ENCODE assay signal across 6 fruit fly cellular contexts in the genomic region with DNA sequence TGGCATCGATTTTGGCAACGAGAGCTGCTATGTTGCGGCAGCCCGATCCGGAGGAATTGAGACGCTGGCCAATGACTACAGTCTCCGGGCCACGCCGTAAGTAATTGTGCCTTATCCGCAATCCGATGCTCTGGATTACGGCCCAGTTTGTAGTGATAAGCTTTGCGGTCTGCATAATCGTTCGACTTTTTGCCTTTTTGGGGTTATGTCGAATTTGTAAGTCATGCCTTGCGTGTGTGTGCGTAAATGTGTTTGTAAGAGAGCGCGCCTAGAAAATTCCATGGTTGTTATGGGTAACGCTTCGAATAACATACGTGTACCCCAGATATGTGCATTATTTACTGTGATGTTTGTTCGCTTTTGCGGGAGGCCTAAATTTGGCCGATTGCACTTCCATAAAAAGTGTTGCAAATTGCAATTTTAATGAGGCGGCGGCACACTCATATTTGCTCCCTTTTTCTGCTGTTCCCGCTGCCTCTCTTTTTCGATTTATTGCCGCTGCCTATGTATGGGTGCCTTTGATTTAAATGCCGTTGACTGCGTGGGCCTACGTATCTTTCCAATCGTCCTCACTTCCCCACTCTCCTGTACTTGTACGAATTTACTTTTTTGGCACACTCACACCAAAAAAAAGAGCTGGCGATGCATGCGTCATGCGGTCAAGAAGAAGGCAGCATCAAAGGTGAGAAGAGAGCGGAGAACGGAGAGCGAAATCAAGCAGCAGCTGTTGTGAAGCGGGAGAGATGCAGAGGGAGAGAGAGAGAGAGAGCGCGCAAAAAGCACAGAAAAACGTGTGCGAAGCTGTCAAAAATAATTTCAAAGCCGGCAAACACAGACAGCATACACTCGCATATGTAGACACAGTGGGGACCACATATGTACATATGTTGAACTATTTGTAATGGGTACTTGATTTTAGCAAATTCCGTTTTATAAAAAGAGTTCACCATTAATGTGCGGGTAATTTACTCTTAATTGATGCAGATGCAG.
TF ChIP-seq lines count a peak whose summit lies in the region.

No protein-coding gene starts in this region.

- TF ChIP-seq CTCF in whole organism, embryonic (GFP tag; optimal IDR thresholded peaks at IDR 0.05; lab: Kevin White, UChicago): no peak

TF ChIP-seq in whole organism, 6 proteins besides CTCF, POLR2A, EP300 and RAD21:
- TF ChIP-seq CG8478 (optimal IDR thresholded peaks at IDR 0.05; lab: Kevin White, UChicago) (no peak), Dll (optimal IDR thresholded peaks at IDR 0.05; lab: Kevin White, UChicago) (peak; percentile 71), pan (optimal IDR thresholded peaks at IDR 0.05; lab: Kevin White, UChicago) (no peak), usp (GFP tag; optimal IDR thresholded peaks at IDR 0.05; lab: Kevin White, UChicago) (no peak), psq (optimal IDR thresholded peaks at IDR 0.05; lab: Kevin White, UChicago) (no peak)

TF ChIP-seq in whole organism, adult, 20 proteins besides CTCF, POLR2A, EP300 and RAD21:
- TF ChIP-seq ovo (GFP tag; optimal IDR thresholded peaks at IDR 0.05; lab: Kevin White, UChicago): no peak
- no peak for TF ChIP-seq Crg-1 (GFP tag; optimal IDR thresholded peaks at IDR 0.05; lab: Kevin White, UChicago)
- no peak for TF ChIP-seq CG1620 (GFP tag; optimal IDR thresholded peaks at IDR 0.05; lab: Kevin White, UChicago)
- TF ChIP-seq Mnt (GFP tag; optimal IDR thresholded peaks at IDR 0.05; lab: Kevin White, UChicago): peak; percentile 89
- TF ChIP-seq cnc (optimal IDR thresholded peaks at IDR 0.05; lab: Kevin White, UChicago): peak in 1 of 2 experiments; percentile 64
- TF ChIP-seq pad (GFP tag; optimal IDR thresholded peaks at IDR 0.05; lab: Kevin White, UChicago): peak; percentile 78
- peak; percentile 33 for TF ChIP-seq tj (GFP tag; optimal IDR thresholded peaks at IDR 0.05; lab: Kevin White, UChicago)
- TF ChIP-seq CG7045 (GFP tag; optimal IDR thresholded peaks at IDR 0.05; lab: Kevin White, UChicago): no peak
- TF ChIP-seq CG33017 (tag; optimal IDR thresholded peaks at IDR 0.05; lab: Kevin White, UChicago): no peak
- peak; percentile 47 for TF ChIP-seq cic (GFP tag; optimal IDR thresholded peaks at IDR 0.05; lab: Kevin White, UChicago)
- TF ChIP-seq bab1 (GFP tag; optimal IDR thresholded peaks at IDR 0.05; lab: Kevin White, UChicago): peak; percentile 2
- no peak for TF ChIP-seq CG12768 (GFP tag; optimal IDR thresholded peaks at IDR 0.05; lab: Kevin White, UChicago)

TF ChIP-seq in whole organism, embryonic, 481 proteins besides CTCF, POLR2A, EP300 and RAD21 (continues in another document):
- TF ChIP-seq E2f1 (GFP tag; IDR thresholded peaks at IDR 0.05; lab: Robert Waterston, UW) (peak; percentile 56; the same call in 1 of the 2 replicates), CG6791 (GFP tag; IDR thresholded peaks at IDR 0.05; lab: Robert Waterston, UW; ENCODE audit: partially characterized antibody) (peak; percentile 18; the same call in 1 of the 3 replicates), kah (GFP tag; optimal IDR thresholded peaks at IDR 0.05; lab: Kevin White, UChicago) (peak; percentile 35), nom (GFP tag; optimal IDR thresholded peaks at IDR 0.05; lab: Kevin White, UChicago) (peak; percentile 10), CG12104 (GFP tag; optimal IDR thresholded peaks at IDR 0.05; lab: Kevin White, UChicago) (no peak), CG12219 (GFP tag; optimal IDR thresholded peaks at IDR 0.05; lab: Kevin White, UChicago) (peak; percentile 16), prd (optimal IDR thresholded peaks at IDR 0.05; lab: Kevin White, UChicago) (no peak), prd (GFP tag; IDR thresholded peaks at IDR 0.05; lab: Robert Waterston, UW) (0 out of 3 replicates have a peak, but pooled peaks have one; percentile 6), Awh (GFP tag; IDR thresholded peaks at IDR 0.05; lab: Robert Waterston, UW) (peak; percentile 11; the same call in 1 of the 2 replicates), slbo (GFP tag; IDR thresholded peaks at IDR 0.05; lab: Robert Waterston, UW) (peak; percentile 6; the same call in 1 of the 2 replicates), dmrt99B (tag; optimal IDR thresholded peaks at IDR 0.05; lab: Kevin White, UChicago) (no peak), grau (tag; optimal IDR thresholded peaks at IDR 0.05; lab: Kevin White, UChicago) (peak; percentile 81), Spps (tag; optimal IDR thresholded peaks at IDR 0.05; lab: Kevin White, UChicago) (peak; percentile 11), NFAT (GFP tag; IDR thresholded peaks at IDR 0.05; lab: Robert Waterston, UW) (peak; percentile 9; the same call in 1 of the 2 replicates)

TF ChIP-seq in whole organism, prepupa, 60 proteins besides CTCF, POLR2A, EP300 and RAD21 (continues in another document):
- peak; percentile 1 for TF ChIP-seq CG31627 (GFP tag; optimal IDR thresholded peaks at IDR 0.05; lab: Kevin White, UChicago)
- no peak for TF ChIP-seq lz (GFP tag; optimal IDR thresholded peaks at IDR 0.05; lab: Kevin White, UChicago)
- TF ChIP-seq Hr38 (GFP tag; optimal IDR thresholded peaks at IDR 0.05; lab: Kevin White, UChicago): no peak
- no peak for TF ChIP-seq CG8632 (GFP tag; optimal IDR thresholded peaks at IDR 0.05; lab: Kevin White, UChicago)
- 0 out of 2 replicates have a peak, but pooled peaks have one; percentile 17 for TF ChIP-seq CG15336 (GFP tag; IDR thresholded peaks at IDR 0.05; lab: Robert Waterston, UW)
- no peak for TF ChIP-seq Hr39 (GFP tag; optimal IDR thresholded peaks at IDR 0.05; lab: Kevin White, UChicago)
- TF ChIP-seq Smox (GFP tag; optimal IDR thresholded peaks at IDR 0.05; lab: Kevin White, UChicago): no peak
- no peak for TF ChIP-seq CG3032 (tag; optimal IDR thresholded peaks at IDR 0.05; lab: Kevin White, UChicago)
- no peak for TF ChIP-seq dac (GFP tag; optimal IDR thresholded peaks at IDR 0.05; lab: Kevin White, UChicago)
- TF ChIP-seq Sox14 (GFP tag; optimal IDR thresholded peaks at IDR 0.05; lab: Kevin White, UChicago): no peak
- TF ChIP-seq CG11902 (GFP tag; optimal IDR thresholded peaks at IDR 0.05; lab: Kevin White, UChicago): no peak
- TF ChIP-seq OdsH (GFP tag; optimal IDR thresholded peaks at IDR 0.05; lab: Kevin White, UChicago): no peak
- no peak for TF ChIP-seq Met (GFP tag; optimal IDR thresholded peaks at IDR 0.05; lab: Kevin White, UChicago)
- no peak for TF ChIP-seq vri (GFP tag; optimal IDR thresholded peaks at IDR 0.05; lab: Kevin White, UChicago)
- TF ChIP-seq fd85E (GFP tag; optimal IDR thresholded peaks at IDR 0.05; lab: Kevin White, UChicago): no peak
- TF ChIP-seq Sox15 (GFP tag; optimal IDR thresholded peaks at IDR 0.05; lab: Kevin White, UChicago): no peak
- peak; percentile 29; the same call in 2 of the 3 replicates for TF ChIP-seq CG8119 (GFP tag; IDR thresholded peaks at IDR 0.05; lab: Robert Waterston, UW)

TF ChIP-seq in whole organism, pupa, 21 proteins besides CTCF, POLR2A, EP300 and RAD21 (continues in another document):
- TF ChIP-seq rn (GFP tag; IDR thresholded peaks at IDR 0.05; lab: Robert Waterston, UW) (no peak), CG8301 (tag; optimal IDR thresholded peaks at IDR 0.05; lab: Kevin White, UChicago) (no peak), CG9948 (tag; optimal IDR thresholded peaks at IDR 0.05; lab: Kevin White, UChicago) (no peak), EcR (GFP tag; optimal IDR thresholded peaks at IDR 0.05; lab: Kevin White, UChicago) (peak; percentile 67), CG32121 (GFP tag; IDR thresholded peaks at IDR 0.05; lab: Robert Waterston, UW) (no peak; the same call in 1 of the 2 replicates), CG13204 (GFP tag; optimal IDR thresholded peaks at IDR 0.05; lab: Kevin White, UChicago) (no peak), CG17806 (tag; optimal IDR thresholded peaks at IDR 0.05; lab: Kevin White, UChicago) (no peak), CG34367 (tag; optimal IDR thresholded peaks at IDR 0.05; lab: Kevin White, UChicago) (no peak), D1 (tag; optimal IDR thresholded peaks at IDR 0.05; lab: Kevin White, UChicago) (no peak), CG15710 (tag; optimal IDR thresholded peaks at IDR 0.05; lab: Kevin White, UChicago) (no peak), CG4496 (GFP tag; IDR thresholded peaks at IDR 0.05; lab: Robert Waterston, UW) (peak; percentile 30; the same call in 1 of the 3 replicates), Ets98B (GFP tag; IDR thresholded peaks at IDR 0.05; lab: Robert Waterston, UW) (peak; percentile 64), Snoo (tag; optimal IDR thresholded peaks at IDR 0.05; lab: Kevin White, UChicago) (peak; percentile 5), Pif1A (GFP tag; optimal IDR thresholded peaks at IDR 0.05; lab: Kevin White, UChicago) (no peak), fd96Ca (GFP tag; IDR thresholded peaks at IDR 0.05; lab: Robert Waterston, UW) (0 out of 3 replicates have a peak, but pooled peaks have one; percentile 29), CG12605 (GFP tag; IDR thresholded peaks at IDR 0.05; lab: Robert Waterston, UW) (peak; percentile 50), CG8159 (tag; optimal IDR thresholded peaks at IDR 0.05; lab: Kevin White, UChicago) (no peak), CG10348 (GFP tag; IDR thresholded peaks at IDR 0.05; lab: Robert Waterston, UW) (no peak)

TF ChIP-seq in whole organism, wandering third instar larva, 38 proteins besides CTCF, POLR2A, EP300 and RAD21 (continues in another document):
- TF ChIP-seq HLH106 (tag; optimal IDR thresholded peaks at IDR 0.05; lab: Kevin White, UChicago): no peak
- TF ChIP-seq dl (GFP tag; optimal IDR thresholded peaks at IDR 0.05; lab: Kevin White, UChicago; ENCODE audit: insufficient read depth in 1 of 2, partially characterized antibody in 2 of 2): peak in 1 of 2 experiments; percentile 68
- TF ChIP-seq pan (optimal IDR thresholded peaks at IDR 0.05; lab: Kevin White, UChicago): no peak
- no peak for TF ChIP-seq Rel (GFP tag; optimal IDR thresholded peaks at IDR 0.05; lab: Kevin White, UChicago)
- TF ChIP-seq Rel (tag; optimal IDR thresholded peaks at IDR 0.05; lab: Kevin White, UChicago): peak; percentile 78
- no peak for TF ChIP-seq Jra (GFP tag; optimal IDR thresholded peaks at IDR 0.05; lab: Kevin White, UChicago)
- peak; percentile 29 for TF ChIP-seq CG32264 (GFP tag; optimal IDR thresholded peaks at IDR 0.05; lab: Kevin White, UChicago)
- no peak for TF ChIP-seq Hr83 (GFP tag; optimal IDR thresholded peaks at IDR 0.05; lab: Kevin White, UChicago; ENCODE audit: poor library complexity, severe bottlenecking)
- TF ChIP-seq Hnf4 (GFP tag; optimal IDR thresholded peaks at IDR 0.05; lab: Kevin White, UChicago): no peak
- TF ChIP-seq usp (GFP tag; optimal IDR thresholded peaks at IDR 0.05; lab: Kevin White, UChicago): no peak
- no peak for TF ChIP-seq ey (GFP tag; optimal IDR thresholded peaks at IDR 0.05; lab: Kevin White, UChicago)
- no peak for TF ChIP-seq sv (GFP tag; optimal IDR thresholded peaks at IDR 0.05; lab: Kevin White, UChicago)
- TF ChIP-seq CrebA (GFP tag; optimal IDR thresholded peaks at IDR 0.05; lab: Kevin White, UChicago; ENCODE audit: borderline replicate concordance): no peak
- TF ChIP-seq brk (GFP tag; optimal IDR thresholded peaks at IDR 0.05; lab: Kevin White, UChicago): no peak
- no peak for TF ChIP-seq br (GFP tag; optimal IDR thresholded peaks at IDR 0.05; lab: Kevin White, UChicago)
- TF ChIP-seq Mio (GFP tag; optimal IDR thresholded peaks at IDR 0.05; lab: Kevin White, UChicago): no peak
- TF ChIP-seq Vsx2 (GFP tag; optimal IDR thresholded peaks at IDR 0.05; lab: Kevin White, UChicago; ENCODE audit: partially characterized antibody): peak; percentile 56
- no peak for TF ChIP-seq dmrt93B (GFP tag; optimal IDR thresholded peaks at IDR 0.05; lab: Kevin White, UChicago)
- no peak for TF ChIP-seq Sp1 (GFP tag; optimal IDR thresholded peaks at IDR 0.05; lab: Kevin White, UChicago)
